Fruit fly (Drosophila melanogaster) whole organism, wandering third instar larva: ENCODE measurements around the gene CG10376.
A peak's percentile ranks its signal among the peaks of the same experiment; 100 is the strongest.

Experiments used
- Abd-B ChIP-seq: fragments of >200 bp; optimal IDR thresholded peaks from 2 replicates; lab custom pipeline; 2017; ENCODE audit warnings: missing biosample characterization, missing genetic modification characterization
- CG32264 ChIP-seq: fragments of 200-800 bp; sonication (Bioruptor generic); optimal IDR thresholded peaks from 2 replicates; lab custom pipeline; 2016; ENCODE audit warnings: missing biosample characterization, missing genetic modification characterization
- CG9705 ChIP-seq: fragments of 200-800 bp; sonication (Bioruptor generic); optimal IDR thresholded peaks from 2 replicates; lab custom pipeline; 2018; ENCODE audit warnings: missing biosample characterization, mild to moderate bottlenecking, missing genetic modification characterization
- CrebA ChIP-seq: fragments of 200-800 bp; sonication (Bioruptor generic); optimal IDR thresholded peaks from 2 replicates; lab custom pipeline; 2016; ENCODE audit warnings: missing biosample characterization, mild to moderate bottlenecking, missing genetic modification characterization, borderline replicate concordance
- Dfd ChIP-seq: fragments of >200 bp; optimal IDR thresholded peaks from 2 replicates; lab custom pipeline; 2017; ENCODE audit warnings: missing biosample characterization, missing genetic modification characterization
- Dif ChIP-seq: fragments of 200-275, 200-300 bp; sonication (Bioruptor generic); optimal IDR thresholded peaks from 2 replicates; lab custom pipeline; 2018; ENCODE audit warnings: missing biosample characterization, missing genetic modification characterization; ENCODE audit not compliant: partially characterized antibody
- GATAd ChIP-seq: sonication (Bioruptor generic); optimal IDR thresholded peaks from 2 replicates; lab custom pipeline; 2016; ENCODE audit warnings: missing biosample characterization, missing genetic modification characterization
- HLH106 ChIP-seq: fragments of 200-800 bp; optimal IDR thresholded peaks from 3 replicates; lab custom pipeline; 2019; ENCODE audit warnings: missing biosample characterization, mild to moderate bottlenecking, missing genetic modification characterization, moderate library complexity
- Hnf4 ChIP-seq: fragments of 200-800 bp; sonication (Bioruptor generic); optimal IDR thresholded peaks from 2 replicates; lab custom pipeline; 2016; ENCODE audit warnings: missing biosample characterization, mild to moderate bottlenecking, missing genetic modification characterization
- Hr78 ChIP-seq: fragments of >200 bp; optimal IDR thresholded peaks from 2 replicates; lab custom pipeline; 2017; ENCODE audit warnings: missing biosample characterization, missing genetic modification characterization
- Hr83 ChIP-seq: fragments of 200-300 bp; sonication (Bioruptor generic); optimal IDR thresholded peaks from 2 replicates; lab custom pipeline; 2016; ENCODE audit warnings: missing biosample characterization, mild to moderate bottlenecking, missing genetic modification characterization, moderate library complexity; ENCODE audit not compliant: poor library complexity, severe bottlenecking
- Jra ChIP-seq: sonication (Bioruptor generic); optimal IDR thresholded peaks from 2 replicates; lab custom pipeline; 2016; ENCODE audit warnings: missing biosample characterization, missing genetic modification characterization
- Mio ChIP-seq: sonication (Bioruptor generic); optimal IDR thresholded peaks from 2 replicates; lab custom pipeline; 2016; ENCODE audit warnings: missing biosample characterization, missing genetic modification characterization
- Myc ChIP-seq: fragments of >200 bp; optimal IDR thresholded peaks from 2 replicates; lab custom pipeline; 2017
- N ChIP-seq: fragments of >200 bp; optimal IDR thresholded peaks from 2 replicates; lab custom pipeline; 2018; ENCODE audit warnings: missing biosample characterization, missing external identifiers, missing genetic modification characterization
- OdsH ChIP-seq: fragments of 200-800 bp; sonication (Bioruptor generic); optimal IDR thresholded peaks from 2 replicates; lab custom pipeline; 2016; ENCODE audit warnings: missing biosample characterization, mild to moderate bottlenecking, missing genetic modification characterization
- Rel ChIP-seq, 2 experiments: fragments of 200-800 bp; sonication (Bioruptor generic) in 1 of 2; optimal IDR thresholded peaks; 2 replicates in 1 of 2; 3 replicates in 1 of 2; lab custom pipeline; 2016 to 2019; ENCODE audit warnings: mild to moderate bottlenecking in 2 of 2, missing biosample characterization in 2 of 2, missing genetic modification characterization in 2 of 2, moderate library complexity in 1 of 2
- Sp1 ChIP-seq: fragments of 200-800 bp; sonication (Bioruptor generic); optimal IDR thresholded peaks from 3 replicates; lab custom pipeline; 2019; ENCODE audit warnings: missing biosample characterization, mild to moderate bottlenecking, missing genetic modification characterization, moderate library complexity
- Vsx2 ChIP-seq: fragments of 200-300, 225-300 bp; sonication (Bioruptor generic); optimal IDR thresholded peaks from 2 replicates; lab custom pipeline; 2018; ENCODE audit warnings: missing biosample characterization, missing genetic modification characterization; ENCODE audit not compliant: partially characterized antibody
- br ChIP-seq: fragments of 200-800 bp; sonication (Bioruptor generic); optimal IDR thresholded peaks from 2 replicates; lab custom pipeline; 2016; ENCODE audit warnings: missing biosample characterization, missing genetic modification characterization
- brk ChIP-seq: fragments of 200-800 bp; sonication (Bioruptor generic); optimal IDR thresholded peaks from 2 replicates; lab custom pipeline; 2016; ENCODE audit warnings: missing biosample characterization, mild to moderate bottlenecking, missing genetic modification characterization
- dl ChIP-seq, 2 experiments: fragments of 175-275, 200-275 bp in 1 of 2; fragments of 200-275 bp in 1 of 2; sonication (Bioruptor generic); optimal IDR thresholded peaks; lab custom pipeline; 2018; ENCODE audit warnings: mild to moderate bottlenecking in 2 of 2, missing biosample characterization in 2 of 2, missing genetic modification characterization in 2 of 2, moderate library complexity in 2 of 2; ENCODE audit not compliant: partially characterized antibody in 2 of 2, insufficient read depth in 1 of 2
- dmrt93B ChIP-seq: fragments of 200-800 bp; sonication (Bioruptor generic); optimal IDR thresholded peaks from 2 replicates; lab custom pipeline; 2018; ENCODE audit warnings: missing biosample characterization, mild to moderate bottlenecking, missing genetic modification characterization
- dsf ChIP-seq: sonication (Bioruptor generic); optimal IDR thresholded peaks from 2 replicates; lab custom pipeline; 2016; ENCODE audit warnings: missing biosample characterization, missing genetic modification characterization, borderline replicate concordance
- ey ChIP-seq: fragments of 200-800 bp; sonication (Bioruptor generic); optimal IDR thresholded peaks from 2 replicates; lab custom pipeline; 2016; ENCODE audit warnings: missing biosample characterization, missing genetic modification characterization
- foxo ChIP-seq, 2 experiments: fragments of 200-800 bp; sonication (Bioruptor generic); optimal IDR thresholded peaks; 2 replicates in 1 of 2; 3 replicates in 1 of 2; lab custom pipeline; 2016 to 2017; ENCODE audit warnings: missing biosample characterization in 2 of 2, missing genetic modification characterization in 2 of 2
- fru ChIP-seq: fragments of 200-800 bp; sonication (Bioruptor generic); optimal IDR thresholded peaks from 3 replicates; lab custom pipeline; 2016; ENCODE audit warnings: missing biosample characterization, mild to moderate bottlenecking, missing genetic modification characterization
- h ChIP-seq: fragments of 200-800 bp; sonication (Bioruptor generic); optimal IDR thresholded peaks from 3 replicates; lab custom pipeline; 2016; ENCODE audit warnings: missing biosample characterization, mild to moderate bottlenecking, missing genetic modification characterization
- jim ChIP-seq: fragments of 175-275, 200-325 bp; sonication (Bioruptor generic); optimal IDR thresholded peaks from 2 replicates; lab custom pipeline; 2016; ENCODE audit warnings: missing biosample characterization, mild to moderate bottlenecking, missing genetic modification characterization
- lola ChIP-seq: fragments of >200 bp; optimal IDR thresholded peaks from 2 replicates; lab custom pipeline; 2017; ENCODE audit warnings: missing biosample characterization, missing genetic modification characterization
- pan ChIP-seq: fragments of >200 bp; optimal IDR thresholded peaks from 2 replicates; lab custom pipeline; 2017
- psq ChIP-seq: fragments of 200-800 bp; sonication (Bioruptor generic); optimal IDR thresholded peaks from 3 replicates; lab custom pipeline; 2017; ENCODE audit warnings: missing biosample characterization, mild to moderate bottlenecking, missing genetic modification characterization, moderate library complexity
- rgr ChIP-seq: fragments of 200-800 bp; sonication (Bioruptor generic); optimal IDR thresholded peaks from 3 replicates; lab custom pipeline; 2016; ENCODE audit warnings: missing biosample characterization, mild to moderate bottlenecking, missing genetic modification characterization
- sage ChIP-seq: fragments of 200-800 bp; sonication (Bioruptor generic); optimal IDR thresholded peaks from 2 replicates; lab custom pipeline; 2016; ENCODE audit warnings: missing biosample characterization, mild to moderate bottlenecking, missing genetic modification characterization
- sv ChIP-seq: fragments of 200-800 bp; sonication (Bioruptor generic); optimal IDR thresholded peaks from 3 replicates; lab custom pipeline; 2016; ENCODE audit warnings: missing biosample characterization, missing genetic modification characterization
- tai ChIP-seq: sonication (Bioruptor generic); optimal IDR thresholded peaks from 2 replicates; lab custom pipeline; 2016; ENCODE audit warnings: missing biosample characterization, missing genetic modification characterization
- usp ChIP-seq: fragments of >200 bp; optimal IDR thresholded peaks from 2 replicates; lab custom pipeline; 2017; ENCODE audit warnings: missing biosample characterization, missing genetic modification characterization
- woc ChIP-seq: sonication (Bioruptor generic); optimal IDR thresholded peaks from 2 replicates; lab custom pipeline; 2016; ENCODE audit warnings: missing biosample characterization, mild to moderate bottlenecking, missing genetic modification characterization

CG10376 gene

dm6 chr2L:18695404-18695804 lies 7.5 kb downstream of the CG10376 start, which contains the start of the genes CG10383 and CG10338:
CG10383 (minus strand) TSS chr2L:18695602.
CG10338 (plus strand) TSS chr2L:18695664.
- TF ChIP-seq Hr83 (GFP tag; lab: Kevin White, UChicago) (peak; percentile 92), psq (GFP tag; lab: Kevin White, UChicago) (peak; percentile 82), OdsH (GFP tag; lab: Kevin White, UChicago) (peak; percentile 87), N (no peak), Dif (GFP tag; lab: Kevin White, UChicago) (no peak), CG9705 (GFP tag; lab: Kevin White, UChicago) (peak; percentile 63), sage (GFP tag; lab: Kevin White, UChicago) (peak; percentile 69), usp (GFP tag; lab: Kevin White, UChicago) (no peak), ey (GFP tag; lab: Kevin White, UChicago) (peak; percentile 91), CG32264 (GFP tag; lab: Kevin White, UChicago) (peak; percentile 76), foxo (GFP tag; optimal IDR thresholded peaks at IDR 0.05; lab: Kevin White, UChicago) (peak in 1 of 2 experiments; percentile 95), sv (peak; percentile 71), Hnf4 (GFP tag; lab: Kevin White, UChicago) (peak; percentile 94), jim (peak; percentile 65), CrebA (GFP tag; lab: Kevin White, UChicago) (no peak), woc (GFP tag; lab: Kevin White, UChicago) (peak; percentile 72), GATAd (GFP tag; lab: Kevin White, UChicago) (peak; percentile 90), Abd-B (GFP tag; lab: Kevin White, UChicago) (no peak), Dfd (GFP tag; lab: Kevin White, UChicago) (no peak), dl (GFP tag; optimal IDR thresholded peaks at IDR 0.05; lab: Kevin White, UChicago; ENCODE audit: insufficient read depth in 1 of 2, partially characterized antibody in 2 of 2) (no peak), rgr (GFP tag; lab: Kevin White, UChicago) (peak; percentile 93), Mio (GFP tag; lab: Kevin White, UChicago) (peak; percentile 70), pan (lab: Kevin White, UChicago) (no peak), HLH106 (tag; lab: Kevin White, UChicago) (peak; percentile 84), Rel (GFP tag; optimal IDR thresholded peaks at IDR 0.05; lab: Kevin White, UChicago) (no peak), Rel (tag; optimal IDR thresholded peaks at IDR 0.05; lab: Kevin White, UChicago) (peak; percentile 75), dsf (no peak), Vsx2 (GFP tag; lab: Kevin White, UChicago) (no peak), tai (GFP tag; lab: Kevin White, UChicago) (no peak), dmrt93B (peak; percentile 72), fru (peak; percentile 90), Hr78 (GFP tag; lab: Kevin White, UChicago) (no peak), Sp1 (GFP tag; lab: Kevin White, UChicago) (peak; percentile 79), Myc (lab: Kevin White, UChicago) (peak; percentile 81), br (GFP tag; lab: Kevin White, UChicago) (peak; percentile 88), brk (GFP tag; lab: Kevin White, UChicago) (no peak), Jra (GFP tag; lab: Kevin White, UChicago) (peak; percentile 92), lola (GFP tag; lab: Kevin White, UChicago) (peak; percentile 58), h (GFP tag; lab: Kevin White, UChicago) (peak; percentile 93)

- TF ChIP-seq Abd-B (GFP tag; lab: Kevin White, UChicago) (no peak), OdsH (GFP tag; lab: Kevin White, UChicago) (no peak), dmrt93B (no peak), HLH106 (tag; lab: Kevin White, UChicago) (no peak), Jra (GFP tag; lab: Kevin White, UChicago) (peak; percentile 3), foxo (GFP tag; optimal IDR thresholded peaks at IDR 0.05; lab: Kevin White, UChicago) (peak in 1 of 2 experiments; percentile 21), tai (GFP tag; lab: Kevin White, UChicago) (no peak), Vsx2 (GFP tag; lab: Kevin White, UChicago) (no peak), h (GFP tag; lab: Kevin White, UChicago) (peak; percentile 9), Hnf4 (GFP tag; lab: Kevin White, UChicago) (peak; percentile 8), rgr (GFP tag; lab: Kevin White, UChicago) (peak; percentile 13), Sp1 (GFP tag; lab: Kevin White, UChicago) (no peak), CrebA (GFP tag; lab: Kevin White, UChicago) (no peak), Hr78 (GFP tag; lab: Kevin White, UChicago) (no peak), ey (GFP tag; lab: Kevin White, UChicago) (peak; percentile 15), brk (GFP tag; lab: Kevin White, UChicago) (no peak), woc (GFP tag; lab: Kevin White, UChicago) (no peak), usp (GFP tag; lab: Kevin White, UChicago) (no peak), CG9705 (GFP tag; lab: Kevin White, UChicago) (no peak), Myc (lab: Kevin White, UChicago) (no peak), CG32264 (GFP tag; lab: Kevin White, UChicago) (no peak), sv (no peak), dsf (no peak), GATAd (GFP tag; lab: Kevin White, UChicago) (no peak), fru (peak; percentile 33), sage (GFP tag; lab: Kevin White, UChicago) (no peak), Hr83 (GFP tag; lab: Kevin White, UChicago) (no peak)
Observed at dm6 chr2L:18694724-18695105, 8.2 kb downstream of the CG10376 start.
